Fruit fly (Drosophila melanogaster) Kc167 (cell line): Measurements from ENCODE around the gene Mis12.

ENCODE experiments used
- Myc ChIP-seq: fragments of >200 bp; optimal IDR thresholded peaks from 2 replicates; lab custom pipeline; 2017; ENCODE audit warnings: missing external identifiers
- Sin3A ChIP-seq: fragments of >200 bp; optimal IDR thresholded peaks from 2 replicates; lab custom pipeline; 2018; ENCODE audit warnings: missing external identifiers
- h ChIP-seq: fragments of >200 bp; optimal IDR thresholded peaks from 3 replicates; lab custom pipeline; 2018; ENCODE audit warnings: missing external identifiers
- psq ChIP-seq: fragments of >200 bp; optimal IDR thresholded peaks from 2 replicates; lab custom pipeline; 2017; ENCODE audit warnings: missing external identifiers

DNA sequence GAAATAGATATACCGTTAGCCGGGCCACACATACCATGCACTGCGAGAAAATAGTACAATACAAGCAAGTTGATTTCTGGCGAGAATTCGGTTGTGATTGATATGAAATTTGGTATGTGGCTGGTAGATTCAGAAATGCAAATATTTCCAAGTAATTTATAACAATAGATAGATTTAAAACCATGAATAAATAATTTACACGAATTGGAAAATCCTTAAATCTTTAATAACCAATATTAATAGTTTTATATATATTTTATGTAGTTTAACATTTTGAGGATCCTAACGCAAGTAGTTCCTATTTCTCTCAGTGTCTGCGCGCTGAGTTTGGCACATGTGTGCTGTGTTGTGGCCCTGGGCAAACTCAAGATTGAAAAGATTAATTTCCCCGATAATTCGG lies 13.0 kb upstream of the Mis12 start:
- TF ChIP-seq Sin3A (lab: Kevin White, UChicago) (no peak), h (lab: Kevin White, UChicago) (no peak), psq (lab: Kevin White, UChicago) (no peak), Myc (no peak)
